ENCODE assay signal across 4 fruit fly cellular contexts in the genomic region with DNA sequence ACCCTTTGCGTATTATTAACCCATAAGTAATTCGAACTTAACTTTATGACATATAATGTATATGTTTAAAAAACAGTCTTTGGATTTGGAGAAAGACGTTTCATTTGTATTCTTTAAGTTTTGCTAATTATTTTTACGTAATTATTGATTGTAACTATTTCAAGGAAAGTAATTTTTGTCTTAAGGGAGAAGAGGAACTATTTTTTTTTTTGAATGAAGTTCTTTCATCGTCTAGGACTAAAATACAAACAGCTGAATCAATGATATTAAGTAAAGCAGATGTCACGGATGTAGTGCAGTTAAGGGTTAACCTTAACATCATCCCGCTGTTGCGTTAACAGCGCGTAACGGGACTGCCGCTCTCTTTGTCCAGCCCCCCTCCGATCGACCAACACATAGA.
A peak's percentile ranks its signal among the peaks of the same experiment; 100 is the strongest.
TF ChIP-seq lines count a peak whose summit lies in the region.

No protein-coding gene starts in this region.

TF ChIP-seq in whole organism, adult, 20 proteins besides CTCF, POLR2A, EP300 and RAD21 (continued from another document):
- TF ChIP-seq cic (GFP tag; optimal IDR thresholded peaks at IDR 0.05; lab: Kevin White, UChicago) (no peak), CG12768 (GFP tag; optimal IDR thresholded peaks at IDR 0.05; lab: Kevin White, UChicago) (no peak)

TF ChIP-seq in whole organism, embryonic, 481 proteins besides CTCF, POLR2A, EP300 and RAD21 (continued from another document and continues in another):
- TF ChIP-seq bbx (GFP tag; IDR thresholded peaks at IDR 0.05; lab: Robert Waterston, UW; ENCODE audit: partially characterized antibody) (no peak), Doc3 (GFP tag; IDR thresholded peaks at IDR 0.05; lab: Robert Waterston, UW; ENCODE audit: partially characterized antibody) (no peak), gcm (GFP tag; optimal IDR thresholded peaks at IDR 0.05; lab: Kevin White, UChicago) (peak; percentile 3), dmrt99B (tag; optimal IDR thresholded peaks at IDR 0.05; lab: Kevin White, UChicago) (peak; percentile 62), Dref (GFP tag; IDR thresholded peaks at IDR 0.05; lab: Robert Waterston, UW) (no peak), Bdp1 (GFP tag; optimal IDR thresholded peaks at IDR 0.05; lab: Kevin White, UChicago) (no peak), amos (GFP tag; IDR thresholded peaks at IDR 0.05; lab: Robert Waterston, UW; ENCODE audit: partially characterized antibody) (no peak), pum (GFP tag; optimal IDR thresholded peaks at IDR 0.05; lab: Kevin White, UChicago) (no peak), Lim3 (GFP tag; IDR thresholded peaks at IDR 0.05; lab: Robert Waterston, UW) (no peak), CG6254 (GFP tag; optimal IDR thresholded peaks at IDR 0.05; lab: Kevin White, UChicago) (peak; percentile 2), Hr39 (optimal IDR thresholded peaks at IDR 0.05; lab: Kevin White, UChicago) (no peak), CG6813 (GFP tag; optimal IDR thresholded peaks at IDR 0.05; lab: Kevin White, UChicago) (no peak), lab (GFP tag; optimal IDR thresholded peaks at IDR 0.05; lab: Kevin White, UChicago) (peak; percentile 75), Bgb (GFP tag; IDR thresholded peaks at IDR 0.05; lab: Robert Waterston, UW; ENCODE audit: partially characterized antibody) (no peak), esg (GFP tag; conservative IDR thresholded peaks at IDR 0.05; lab: Robert Waterston, UW) (no peak; the same call in 1 of the 2 replicates), CG17328 (GFP tag; IDR thresholded peaks at IDR 0.05; lab: Robert Waterston, UW) (0 out of 2 replicates have a peak, but pooled peaks have one; percentile 35), ATbp (GFP tag; optimal IDR thresholded peaks at IDR 0.05; lab: Kevin White, UChicago) (no peak), CG14050 (GFP tag; IDR thresholded peaks at IDR 0.05; lab: Robert Waterston, UW) (no peak), HLH3B (GFP tag; IDR thresholded peaks at IDR 0.05; lab: Robert Waterston, UW) (no peak), ham (GFP tag; IDR thresholded peaks at IDR 0.05; lab: Robert Waterston, UW) (no peak), CG6175 (GFP tag; IDR thresholded peaks at IDR 0.05; lab: Robert Waterston, UW) (no peak), ab (GFP tag; optimal IDR thresholded peaks at IDR 0.05; lab: Kevin White, UChicago) (no peak), CG8388 (GFP tag; optimal IDR thresholded peaks at IDR 0.05; lab: Kevin White, UChicago) (peak; percentile 40), tio (GFP tag; optimal IDR thresholded peaks at IDR 0.05; lab: Kevin White, UChicago) (peak; percentile 69), cwo (GFP tag; optimal IDR thresholded peaks at IDR 0.05; lab: Kevin White, UChicago) (peak; percentile 48), CG1024 (GFP tag; IDR thresholded peaks at IDR 0.05; lab: Robert Waterston, UW) (no peak), CG6272 (GFP tag; IDR thresholded peaks at IDR 0.05; lab: Robert Waterston, UW) (no peak), Six4 (GFP tag; optimal IDR thresholded peaks at IDR 0.05; lab: Kevin White, UChicago) (peak; percentile 4), CG18476 (GFP tag; optimal IDR thresholded peaks at IDR 0.05; lab: Kevin White, UChicago) (peak; percentile 50), hb (GFP tag; IDR thresholded peaks at IDR 0.05; lab: Robert Waterston, UW; ENCODE audit: partially characterized antibody) (0 out of 3 replicates have a peak, but pooled peaks have one; percentile 12), CG4404 (GFP tag; IDR thresholded peaks at IDR 0.05; lab: Robert Waterston, UW) (no peak), scrt (GFP tag; optimal IDR thresholded peaks at IDR 0.05; lab: Kevin White, UChicago) (peak; percentile 28), Neu2 (GFP tag; optimal IDR thresholded peaks at IDR 0.05; lab: Kevin White, UChicago; ENCODE audit: borderline replicate concordance) (no peak), Ada2b (GFP tag; IDR thresholded peaks at IDR 0.05; lab: Robert Waterston, UW) (no peak), CG15011 (GFP tag; optimal IDR thresholded peaks at IDR 0.05; lab: Kevin White, UChicago) (peak; percentile 28), btn (GFP tag; optimal IDR thresholded peaks at IDR 0.05; lab: Kevin White, UChicago) (no peak), HHEX (GFP tag; optimal IDR thresholded peaks at IDR 0.05; lab: Kevin White, UChicago) (peak; percentile 33), CG3995 (GFP tag; optimal IDR thresholded peaks at IDR 0.05; lab: Kevin White, UChicago) (no peak), tin (GFP tag; optimal IDR thresholded peaks at IDR 0.05; lab: Kevin White, UChicago) (peak; percentile 42), CG31224 (GFP tag; IDR thresholded peaks at IDR 0.05; lab: Robert Waterston, UW) (0 out of 2 replicates have a peak, but pooled peaks have one; percentile 10), oc (tag; optimal IDR thresholded peaks at IDR 0.05; lab: Kevin White, UChicago) (no peak)

TF ChIP-seq in whole organism, prepupa, 60 proteins besides CTCF, POLR2A, EP300 and RAD21 (continued from another document):
- TF ChIP-seq achi (GFP tag; optimal IDR thresholded peaks at IDR 0.05; lab: Kevin White, UChicago) (peak; percentile 39), esn (GFP tag; optimal IDR thresholded peaks at IDR 0.05; lab: Kevin White, UChicago) (peak; percentile 74), CG4318 (GFP tag; optimal IDR thresholded peaks at IDR 0.05; lab: Kevin White, UChicago) (peak; percentile 24), Gug (GFP tag; IDR thresholded peaks at IDR 0.05; lab: Robert Waterston, UW) (no peak), vri (GFP tag; optimal IDR thresholded peaks at IDR 0.05; lab: Kevin White, UChicago) (no peak), CG32006 (GFP tag; optimal IDR thresholded peaks at IDR 0.05; lab: Kevin White, UChicago) (peak; percentile 49), CG15336 (GFP tag; IDR thresholded peaks at IDR 0.05; lab: Robert Waterston, UW) (0 out of 2 replicates have a peak, but pooled peaks have one; percentile 35), Blimp-1 (GFP tag; optimal IDR thresholded peaks at IDR 0.05; lab: Kevin White, UChicago) (no peak), Eip78C (GFP tag; lab: Kevin White, UChicago) (peak; percentile 91), topi (GFP tag; optimal IDR thresholded peaks at IDR 0.05; lab: Kevin White, UChicago) (peak; percentile 64), CG10631 (GFP tag; optimal IDR thresholded peaks at IDR 0.05; lab: Kevin White, UChicago) (peak; percentile 42), CG9139 (GFP tag; optimal IDR thresholded peaks at IDR 0.05; lab: Kevin White, UChicago) (no peak), ss (GFP tag; optimal IDR thresholded peaks at IDR 0.05; lab: Kevin White, UChicago) (peak; percentile 26 to 45), CG10669 (GFP tag; optimal IDR thresholded peaks at IDR 0.05; lab: Kevin White, UChicago) (peak; percentile 58), Sox102F (GFP tag; optimal IDR thresholded peaks at IDR 0.05; lab: Kevin White, UChicago) (peak; percentile 46), CG6276 (GFP tag; optimal IDR thresholded peaks at IDR 0.05; lab: Kevin White, UChicago) (peak; percentile 5), CG6163 (GFP tag; IDR thresholded peaks at IDR 0.05; lab: Robert Waterston, UW) (no peak), fkh (GFP tag; optimal IDR thresholded peaks at IDR 0.05; lab: Kevin White, UChicago) (no peak), CG8319 (GFP tag; optimal IDR thresholded peaks at IDR 0.05; lab: Kevin White, UChicago) (no peak), spab (GFP tag; optimal IDR thresholded peaks at IDR 0.05; lab: Kevin White, UChicago) (peak; percentile 9), CG11294 (GFP tag; IDR thresholded peaks at IDR 0.05; lab: Robert Waterston, UW) (no peak), salr (GFP tag; optimal IDR thresholded peaks at IDR 0.05; lab: Kevin White, UChicago) (peak in 1 of 2 experiments; percentile 20), acj6 (GFP tag; optimal IDR thresholded peaks at IDR 0.05; lab: Kevin White, UChicago) (peak; percentile 46), lz (GFP tag; optimal IDR thresholded peaks at IDR 0.05; lab: Kevin White, UChicago) (peak; percentile 65), CG6854 (GFP tag; optimal IDR thresholded peaks at IDR 0.05; lab: Kevin White, UChicago) (no peak), CG3032 (tag; optimal IDR thresholded peaks at IDR 0.05; lab: Kevin White, UChicago) (peak; percentile 30), Eip75B (GFP tag; optimal IDR thresholded peaks at IDR 0.05; lab: Kevin White, UChicago) (peak; percentile 48), cyc (GFP tag; optimal IDR thresholded peaks at IDR 0.05; lab: Kevin White, UChicago) (peak; percentile 47), CG8632 (GFP tag; optimal IDR thresholded peaks at IDR 0.05; lab: Kevin White, UChicago) (peak; percentile 52), CG8119 (GFP tag; IDR thresholded peaks at IDR 0.05; lab: Robert Waterston, UW) (no peak), Ets96B (tag; optimal IDR thresholded peaks at IDR 0.05; lab: Kevin White, UChicago) (peak; percentile 36), Met (GFP tag; optimal IDR thresholded peaks at IDR 0.05; lab: Kevin White, UChicago) (peak; percentile 68), Hr4 (GFP tag; optimal IDR thresholded peaks at IDR 0.05; lab: Kevin White, UChicago) (peak; percentile 40), CG6808 (GFP tag; optimal IDR thresholded peaks at IDR 0.05; lab: Kevin White, UChicago) (peak; percentile 28), Sox14 (GFP tag; optimal IDR thresholded peaks at IDR 0.05; lab: Kevin White, UChicago) (peak; percentile 45), Sox15 (GFP tag; optimal IDR thresholded peaks at IDR 0.05; lab: Kevin White, UChicago) (peak; percentile 12), dac (GFP tag; optimal IDR thresholded peaks at IDR 0.05; lab: Kevin White, UChicago) (no peak), svp (GFP tag; lab: Kevin White, UChicago) (peak; percentile 72), CG16779 (tag; optimal IDR thresholded peaks at IDR 0.05; lab: Kevin White, UChicago) (no peak), Hr38 (GFP tag; optimal IDR thresholded peaks at IDR 0.05; lab: Kevin White, UChicago) (no peak)
TF ChIP-seq in whole organism, prepupa: peak in this region for 41.

TF ChIP-seq in whole organism, wandering third instar larva, 38 proteins besides CTCF, POLR2A, EP300 and RAD21 (continued from another document):
- TF ChIP-seq OdsH (GFP tag; optimal IDR thresholded peaks at IDR 0.05; lab: Kevin White, UChicago) (peak; percentile 38), woc (GFP tag; optimal IDR thresholded peaks at IDR 0.05; lab: Kevin White, UChicago) (no peak), Hr83 (GFP tag; optimal IDR thresholded peaks at IDR 0.05; lab: Kevin White, UChicago; ENCODE audit: poor library complexity, severe bottlenecking) (no peak), HLH106 (tag; optimal IDR thresholded peaks at IDR 0.05; lab: Kevin White, UChicago) (peak; percentile 18), N (GFP tag; optimal IDR thresholded peaks at IDR 0.05; lab: Kevin White, UChicago) (no peak), pan (optimal IDR thresholded peaks at IDR 0.05; lab: Kevin White, UChicago) (no peak), CG9705 (GFP tag; optimal IDR thresholded peaks at IDR 0.05; lab: Kevin White, UChicago) (no peak), psq (GFP tag; optimal IDR thresholded peaks at IDR 0.05; lab: Kevin White, UChicago) (peak; percentile 36), tai (GFP tag; optimal IDR thresholded peaks at IDR 0.05; lab: Kevin White, UChicago) (no peak), Rel (GFP tag; optimal IDR thresholded peaks at IDR 0.05; lab: Kevin White, UChicago) (no peak), Rel (tag; optimal IDR thresholded peaks at IDR 0.05; lab: Kevin White, UChicago) (no peak), Hr78 (GFP tag; optimal IDR thresholded peaks at IDR 0.05; lab: Kevin White, UChicago) (no peak), Dif (GFP tag; optimal IDR thresholded peaks at IDR 0.05; lab: Kevin White, UChicago; ENCODE audit: partially characterized antibody) (no peak), Dfd (GFP tag; optimal IDR thresholded peaks at IDR 0.05; lab: Kevin White, UChicago) (no peak), Sp1 (GFP tag; optimal IDR thresholded peaks at IDR 0.05; lab: Kevin White, UChicago) (peak; percentile 35), jim (GFP tag; optimal IDR thresholded peaks at IDR 0.05; lab: Kevin White, UChicago) (no peak)
TF ChIP-seq in whole organism, wandering third instar larva: peak in this region for 11.
